Worm (Caenorhabditis elegans) whole organism, L3 larva: ENCODE measurements around the gene lips-11.

Experiments
- aly-2 ChIP-seq: fragments of 150-350 bp; optimal IDR thresholded peaks from 2 replicates; lab custom pipeline; 2014; ENCODE audit warnings: missing biosample characterization, missing genetic modification characterization
- ceh-82 ChIP-seq: fragments of 150-350 bp; optimal IDR thresholded peaks from 2 replicates; lab custom pipeline; 2014; ENCODE audit warnings: missing biosample characterization, missing genetic modification characterization
- elt-3 ChIP-seq, 3 experiments: fragments of 150-350 bp in 1 of 3; sonication (generic microtip) in 2 of 3; optimal IDR thresholded peaks; 2 replicates in 2 of 3; 4 replicates in 1 of 3; lab custom pipeline; 2014 to 2017; ENCODE audit warnings: missing biosample characterization in 3 of 3, missing genetic modification characterization in 3 of 3
- fkh-10 ChIP-seq: sonication (generic microtip); optimal IDR thresholded peaks from 2 replicates; lab custom pipeline; 2017; ENCODE audit warnings: missing biosample characterization, missing genetic modification reagents, missing genetic modification characterization
- fos-1 ChIP-seq: fragments of 150-350 bp; optimal IDR thresholded peaks from 2 replicates; lab custom pipeline; 2014; ENCODE audit warnings: missing biosample characterization, missing genetic modification characterization
- jun-1 ChIP-seq: fragments of 150-350 bp; optimal IDR thresholded peaks from 2 replicates; lab custom pipeline; 2014; ENCODE audit warnings: missing biosample characterization, missing genetic modification reagents, missing genetic modification characterization
- nfya-1 ChIP-seq: sonication (generic microtip); optimal IDR thresholded peaks from 2 replicates; lab custom pipeline; 2017; ENCODE audit warnings: missing genetic modification characterization, mild to moderate bottlenecking, missing compliant biosample characterization, antibody characterized with exemption, moderate library complexity; ENCODE audit not compliant: insufficient read depth
- nhr-28 ChIP-seq: fragments of 150-350 bp; optimal IDR thresholded peaks from 2 replicates; lab custom pipeline; 2014; ENCODE audit warnings: missing biosample characterization, missing genetic modification characterization
- nhr-76 ChIP-seq: fragments of 150-350 bp; sonication (generic microtip); optimal IDR thresholded peaks from 5 replicates; lab custom pipeline; 2014; ENCODE audit warnings: missing biosample characterization, missing genetic modification characterization
- pqm-1 ChIP-seq: fragments of 150-350 bp; optimal IDR thresholded peaks from 2 replicates; lab custom pipeline; 2017; ENCODE audit warnings: missing biosample characterization, missing genetic modification characterization, inconsistent platforms
- snpc-4 ChIP-seq: fragments of 150-350 bp; optimal IDR thresholded peaks from 2 replicates; lab custom pipeline; 2014; ENCODE audit warnings: missing biosample characterization, missing genetic modification characterization
- tbx-2 ChIP-seq: sonication (generic microtip); optimal IDR thresholded peaks from 2 replicates; lab custom pipeline; 2016; ENCODE audit warnings: mild to moderate bottlenecking, missing genetic modification characterization, missing compliant biosample characterization
- unc-62 ChIP-seq: fragments of 150-350 bp; sonication (generic microtip); optimal IDR thresholded peaks from 4 replicates; lab custom pipeline; 2014; ENCODE audit warnings: missing biosample characterization, missing genetic modification reagents, missing genetic modification characterization
- zag-1 ChIP-seq: fragments of 150-350 bp; optimal IDR thresholded peaks from 2 replicates; lab custom pipeline; 2014; ENCODE audit warnings: missing biosample characterization, missing genetic modification characterization

ce11 chrII:1086479-1086878 is 24.3 kb downstream of the lips-11 start:
- TF ChIP-seq nhr-28 (tag; lab: Kevin White, UChicago), result no peak
- no peak for TF ChIP-seq aly-2
- TF ChIP-seq nhr-76 (tag; lab: Kevin White, UChicago), result no peak
- no peak for TF ChIP-seq fkh-10 (GFP tag; lab: Kevin White, UChicago)
- TF ChIP-seq pqm-1 (tag; lab: Kevin White, UChicago), result no peak
- no peak for TF ChIP-seq ceh-82 (tag; lab: Kevin White, UChicago)
- TF ChIP-seq fos-1 (tag; lab: Kevin White, UChicago), result no peak
- no peak for TF ChIP-seq jun-1 (tag; lab: Kevin White, UChicago)
- TF ChIP-seq snpc-4 (tag; lab: Kevin White, UChicago), result no peak
- no peak for TF ChIP-seq elt-3 (tag; optimal IDR thresholded peaks at IDR 0.05; lab: Kevin White, UChicago)
- no peak for TF ChIP-seq unc-62 (GFP tag; lab: Kevin White, UChicago)
- no peak for TF ChIP-seq tbx-2 (tag; lab: Kevin White, UChicago)
- TF ChIP-seq nfya-1 (tag; lab: Kevin White, UChicago), result peak; percentile 15
- no peak for TF ChIP-seq zag-1 (tag; lab: Kevin White, UChicago)
